Worm (Caenorhabditis elegans) whole organism, L3 larva: Measurements from ENCODE around the gene E02H9.6.

Experiments
- ceh-9 ChIP-seq: sonication (generic microtip); optimal IDR thresholded peaks from 2 replicates; lab custom pipeline; 2018; ENCODE audit warnings: missing biosample characterization, missing genetic modification characterization
- daf-12 ChIP-seq: fragments of 150-350 bp; optimal IDR thresholded peaks from 2 replicates; lab custom pipeline; 2014; ENCODE audit warnings: missing biosample characterization, missing genetic modification reagents, missing genetic modification characterization
- mdl-1 ChIP-seq: fragments of 150-350 bp; optimal IDR thresholded peaks from 2 replicates; lab custom pipeline; 2014; ENCODE audit warnings: missing biosample characterization, missing genetic modification characterization
- nhr-11 ChIP-seq: fragments of 150-350 bp; optimal IDR thresholded peaks from 2 replicates; lab custom pipeline; 2014; ENCODE audit warnings: missing biosample characterization, missing genetic modification characterization
- nhr-28 ChIP-seq: fragments of 150-350 bp; optimal IDR thresholded peaks from 2 replicates; lab custom pipeline; 2014; ENCODE audit warnings: missing biosample characterization, missing genetic modification characterization
- skn-1 ChIP-seq: fragments of 150-350 bp; optimal IDR thresholded peaks from 2 replicates; lab custom pipeline; 2014; ENCODE audit warnings: missing biosample characterization, missing genetic modification characterization
- zag-1 ChIP-seq: fragments of 150-350 bp; optimal IDR thresholded peaks from 2 replicates; lab custom pipeline; 2014; ENCODE audit warnings: missing biosample characterization, missing genetic modification characterization
- ztf-11 ChIP-seq: fragments of 150-350 bp; optimal IDR thresholded peaks from 2 replicates; lab custom pipeline; 2014; ENCODE audit warnings: missing biosample characterization, missing genetic modification characterization

DNA sequence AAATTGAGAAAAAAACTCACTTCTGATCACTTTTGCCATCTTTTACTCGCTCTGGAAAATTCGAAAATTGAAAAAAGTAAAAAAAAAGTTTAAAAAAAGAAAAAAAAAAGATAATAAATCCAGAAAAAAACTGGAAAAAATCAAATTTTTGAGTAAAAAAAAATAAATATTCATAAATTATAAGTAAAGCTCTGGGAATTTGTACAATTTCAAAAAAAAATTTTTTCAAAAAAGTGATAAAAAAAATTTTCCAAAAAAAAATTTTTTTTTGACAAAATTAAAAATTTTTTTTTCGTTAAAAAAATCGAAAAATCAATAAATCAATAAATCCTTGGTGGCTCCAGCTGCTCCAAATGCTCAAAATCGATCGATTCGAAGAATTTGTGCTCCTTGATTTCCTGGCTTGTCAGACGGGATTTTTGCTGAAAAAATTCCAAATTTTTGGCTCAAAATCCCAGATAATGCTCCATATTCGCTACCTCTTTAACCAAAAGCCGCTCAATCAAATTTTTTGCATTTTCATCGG lies 24.9 kb upstream of the E02H9.6 start, which contains the start of gene mrpl-30:
- no peak for TF ChIP-seq daf-12
- no peak for TF ChIP-seq mdl-1 (tag; lab: Kevin White, UChicago)
- TF ChIP-seq skn-1: no peak
- no peak for TF ChIP-seq zag-1
- no peak for TF ChIP-seq ceh-9 (tag; lab: Kevin White, UChicago)
- no peak for TF ChIP-seq nhr-11 (tag; lab: Kevin White, UChicago)
- TF ChIP-seq ztf-11: no peak
- no peak for TF ChIP-seq nhr-28 (tag; lab: Kevin White, UChicago)
